Fruit fly (Drosophila melanogaster): ENCODE data around the gene CG13690.

The CG13690 gene

DNA sequence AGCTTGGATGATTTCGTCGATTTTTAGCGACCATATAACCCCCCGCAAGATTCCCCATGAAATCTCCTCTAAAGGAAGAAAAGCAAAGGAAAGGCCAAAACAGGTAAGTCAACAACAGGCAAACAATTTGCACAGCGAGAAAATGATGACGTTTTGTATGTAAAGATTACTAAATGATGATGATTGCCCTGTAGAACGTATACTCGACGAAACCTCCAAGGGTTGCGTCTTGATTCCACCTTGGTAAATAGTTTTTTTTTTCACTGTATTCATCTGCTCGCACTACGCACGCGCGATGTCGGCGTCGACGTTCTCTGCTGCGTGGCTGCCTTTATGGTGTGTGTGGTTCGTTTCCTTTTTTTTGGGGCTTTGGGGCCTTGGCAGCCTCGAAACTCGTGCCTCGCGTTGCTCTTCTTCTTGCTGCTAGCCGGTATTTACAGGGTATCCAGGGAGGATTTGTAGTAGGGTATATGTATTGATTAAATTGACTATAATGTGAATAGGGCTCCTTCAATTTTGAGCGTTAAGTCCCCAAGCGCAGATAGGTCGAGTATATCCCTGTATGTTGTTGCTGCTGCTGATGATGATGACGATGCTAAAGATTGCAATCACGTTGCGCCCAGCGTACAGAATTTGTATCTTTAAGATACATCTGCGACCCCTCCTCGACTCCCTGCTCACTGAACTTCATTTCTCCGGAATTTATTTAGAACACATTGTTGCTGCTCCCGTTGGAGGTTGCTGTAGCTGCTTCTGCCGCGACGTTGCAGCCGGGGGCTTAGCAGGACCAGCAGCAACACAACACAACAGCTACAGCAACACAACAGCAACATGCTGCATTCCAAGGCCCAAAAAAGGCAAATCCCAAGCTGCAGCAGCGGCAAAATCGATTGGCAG is 8.1 kb upstream of the CG13690 start (continued):
- TF ChIP-seq CG1621 (tag; optimal IDR thresholded peaks at IDR 0.05) (peak; percentile 88), vri (GFP tag; optimal IDR thresholded peaks at IDR 0.05) (peak; percentile 95), Gug (GFP tag; IDR thresholded peaks at IDR 0.05) (peak; percentile 90), fd85E (GFP tag; optimal IDR thresholded peaks at IDR 0.05) (peak; percentile 84), Lpt (GFP tag; optimal IDR thresholded peaks at IDR 0.05) (peak; percentile 92), CG34406 (GFP tag; optimal IDR thresholded peaks at IDR 0.05) (peak; percentile 88), CG9139 (GFP tag; optimal IDR thresholded peaks at IDR 0.05) (peak; percentile 87), Sox15 (GFP tag; optimal IDR thresholded peaks at IDR 0.05) (peak; percentile 77), Ets96B (tag; optimal IDR thresholded peaks at IDR 0.05) (peak; percentile 81), CG3032 (tag; optimal IDR thresholded peaks at IDR 0.05) (peak; percentile 85), Eip78C (GFP tag) (peak; percentile 98)

DNA sequence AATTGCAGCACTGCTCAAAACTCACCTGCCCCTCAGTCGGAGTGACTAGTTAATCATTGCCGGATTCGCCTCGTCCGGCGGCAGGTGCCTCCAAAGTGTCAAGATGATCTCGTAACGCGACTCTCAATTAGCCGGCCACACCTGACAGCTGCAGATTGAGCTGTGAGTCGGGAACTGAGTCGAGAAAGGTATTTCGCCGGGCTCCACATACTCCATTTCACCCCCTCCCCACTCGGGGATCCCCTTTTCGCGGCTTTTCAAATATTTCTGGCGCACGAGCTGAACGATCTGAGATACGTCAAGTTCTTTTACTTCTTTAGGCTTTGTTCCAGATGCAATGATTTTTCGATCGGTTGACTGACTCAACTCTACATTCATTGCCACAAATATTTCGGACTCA is 7.0 kb upstream of the CG13690 start:
- TF ChIP-seq achi (GFP tag; optimal IDR thresholded peaks at IDR 0.05) (no peak), CG4318 (GFP tag; optimal IDR thresholded peaks at IDR 0.05) (no peak), esn (GFP tag; optimal IDR thresholded peaks at IDR 0.05) (no peak), CG6792 (GFP tag; optimal IDR thresholded peaks at IDR 0.05) (no peak), ss (GFP tag; optimal IDR thresholded peaks at IDR 0.05) (no peak), CG1621 (tag; optimal IDR thresholded peaks at IDR 0.05) (no peak), CG7368 (GFP tag; optimal IDR thresholded peaks at IDR 0.05) (no peak), CG6276 (GFP tag; optimal IDR thresholded peaks at IDR 0.05) (no peak), Gug (GFP tag; IDR thresholded peaks at IDR 0.05) (no peak), topi (GFP tag; optimal IDR thresholded peaks at IDR 0.05) (no peak), CG8632 (GFP tag; optimal IDR thresholded peaks at IDR 0.05) (no peak), CG3032 (tag; optimal IDR thresholded peaks at IDR 0.05) (no peak), CG8119 (GFP tag; IDR thresholded peaks at IDR 0.05) (no peak), CG8319 (GFP tag; optimal IDR thresholded peaks at IDR 0.05) (no peak), CG11902 (GFP tag; optimal IDR thresholded peaks at IDR 0.05) (no peak), dsx (GFP tag; optimal IDR thresholded peaks at IDR 0.05; ENCODE audit: poor library complexity, severe bottlenecking) (no peak), Blimp-1 (GFP tag; optimal IDR thresholded peaks at IDR 0.05) (no peak), Eip75B (GFP tag; optimal IDR thresholded peaks at IDR 0.05) (no peak), CG6854 (GFP tag; optimal IDR thresholded peaks at IDR 0.05) (no peak)

DNA sequence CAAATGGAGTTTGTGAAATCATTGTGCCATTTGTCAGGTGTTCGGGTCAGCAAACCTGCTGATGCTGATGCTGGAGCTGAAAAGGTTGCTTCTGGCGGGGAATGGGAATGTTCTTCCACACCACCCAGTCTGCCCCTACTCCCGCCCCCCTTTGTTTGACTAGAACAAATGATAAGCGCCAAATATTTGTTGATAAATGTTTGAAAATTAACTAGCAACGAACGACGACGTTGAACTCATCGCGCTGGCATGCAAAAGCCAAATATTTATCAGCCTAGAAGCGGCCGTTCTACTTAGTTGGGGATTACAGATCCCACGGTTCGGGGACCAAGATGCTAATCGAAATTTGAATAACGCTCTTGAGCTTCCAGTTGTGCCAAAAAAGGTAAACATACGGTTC is 6.0 kb upstream of the CG13690 start:
- TF ChIP-seq fkh (GFP tag; optimal IDR thresholded peaks at IDR 0.05): peak; percentile 87
- no peak for TF ChIP-seq CG11902 (GFP tag; optimal IDR thresholded peaks at IDR 0.05)

DNA sequence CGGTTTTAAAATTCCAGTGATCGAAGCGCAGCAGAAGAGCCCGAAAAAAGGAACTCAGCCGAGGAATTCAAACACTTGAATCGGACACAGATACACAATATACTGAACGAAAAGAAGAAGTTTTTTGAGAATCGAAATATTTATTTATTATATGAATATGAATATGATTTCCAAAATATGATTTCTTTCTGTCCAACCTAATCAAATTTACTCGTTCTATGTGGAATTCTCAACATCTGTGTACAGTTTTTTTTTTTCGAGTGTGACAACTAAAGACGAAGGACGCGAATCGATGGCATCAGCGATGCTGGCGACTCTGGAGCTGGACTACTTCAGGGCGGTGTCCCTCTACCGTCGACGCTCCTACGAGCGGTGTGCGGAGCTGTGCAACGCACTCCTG is 3.7 kb upstream of the CG13690 start:
- TF ChIP-seq salr (GFP tag; optimal IDR thresholded peaks at IDR 0.05) (peak in 1 of 2 experiments; percentile 19), Eip93F (GFP tag; optimal IDR thresholded peaks at IDR 0.05) (peak; percentile 65), CG4318 (GFP tag; optimal IDR thresholded peaks at IDR 0.05) (no peak), topi (GFP tag; optimal IDR thresholded peaks at IDR 0.05) (peak; percentile 83), acj6 (GFP tag; optimal IDR thresholded peaks at IDR 0.05) (peak; percentile 45), Hr4 (GFP tag; optimal IDR thresholded peaks at IDR 0.05) (no peak), dac (GFP tag; optimal IDR thresholded peaks at IDR 0.05) (no peak), CG7368 (GFP tag; optimal IDR thresholded peaks at IDR 0.05) (no peak), ss (GFP tag; optimal IDR thresholded peaks at IDR 0.05) (peak in 1 of 2 experiments; percentile 11), CG8119 (GFP tag; IDR thresholded peaks at IDR 0.05) (peak; percentile 55; the same call in 2 of the 3 replicates), Eip75B (GFP tag; optimal IDR thresholded peaks at IDR 0.05) (peak; percentile 75), CG32006 (GFP tag; optimal IDR thresholded peaks at IDR 0.05) (peak; percentile 25), Hr39 (GFP tag; optimal IDR thresholded peaks at IDR 0.05) (peak; percentile 77), CG6792 (GFP tag; optimal IDR thresholded peaks at IDR 0.05) (peak; percentile 68), CG11762 (GFP tag; optimal IDR thresholded peaks at IDR 0.05; ENCODE audit: insufficient read depth) (no peak), Sox15 (GFP tag; optimal IDR thresholded peaks at IDR 0.05) (no peak), CG3919 (GFP tag; optimal IDR thresholded peaks at IDR 0.05) (peak; percentile 74), pdm3 (GFP tag; optimal IDR thresholded peaks at IDR 0.05) (peak; percentile 59), CG6808 (GFP tag; optimal IDR thresholded peaks at IDR 0.05) (peak; percentile 5), CG31627 (GFP tag; optimal IDR thresholded peaks at IDR 0.05) (peak; percentile 78), Smox (GFP tag; optimal IDR thresholded peaks at IDR 0.05) (peak; percentile 83), CG6163 (GFP tag; IDR thresholded peaks at IDR 0.05) (peak; percentile 66; the same call in 2 of the 3 replicates), CG8319 (GFP tag; optimal IDR thresholded peaks at IDR 0.05) (peak; percentile 14), Met (GFP tag; optimal IDR thresholded peaks at IDR 0.05) (peak; percentile 86), Blimp-1 (GFP tag; optimal IDR thresholded peaks at IDR 0.05) (peak; percentile 7), CG8632 (GFP tag; optimal IDR thresholded peaks at IDR 0.05) (peak; percentile 49)
